Fruit fly (Drosophila melanogaster) whole organism, prepupa: ENCODE measurements around the gene CG14840.

ENCODE experiments used
- Blimp-1 ChIP-seq: fragments of 200-800 bp; sonication (Bioruptor generic); optimal IDR thresholded peaks from 3 replicates; lab custom pipeline; 2017; ENCODE audit warnings: missing biosample characterization, missing genetic modification characterization, mild to moderate bottlenecking, moderate library complexity, missing genetic modification reagents
- CG10631 ChIP-seq: fragments of 200-800 bp; sonication (Bioruptor generic); optimal IDR thresholded peaks from 2 replicates; lab custom pipeline; 2016; ENCODE audit warnings: missing biosample characterization, missing genetic modification characterization
- CG10669 ChIP-seq: fragments of 200-800 bp; sonication (Bioruptor generic); optimal IDR thresholded peaks from 3 replicates; lab custom pipeline; 2018; ENCODE audit warnings: missing biosample characterization, mild to moderate bottlenecking, missing genetic modification characterization, moderate library complexity
- CG11762 ChIP-seq: fragments of 200-800 bp; sonication (Bioruptor generic); optimal IDR thresholded peaks from 3 replicates; lab custom pipeline; 2016; ENCODE audit warnings: missing biosample characterization, missing genetic modification characterization; ENCODE audit not compliant: insufficient read depth
- CG15336 ChIP-seq: fragments of 200-800 bp; sonication (Bioruptor generic); IDR thresholded peaks from 2 replicates; pipeline ENCODE4 v1.3.6; 2022; ENCODE audit warnings: missing biosample characterization, missing genetic modification characterization
- CG3032 ChIP-seq: fragments of 200-800 bp; optimal IDR thresholded peaks from 2 replicates; lab custom pipeline; 2019; ENCODE audit warnings: missing biosample characterization, mild to moderate bottlenecking, missing genetic modification characterization, moderate library complexity
- CG34406 ChIP-seq: fragments of 200-800 bp; sonication (Bioruptor generic); optimal IDR thresholded peaks from 3 replicates; lab custom pipeline; 2016; ENCODE audit warnings: missing biosample characterization, missing genetic modification characterization
- CG3919 ChIP-seq: fragments of 200-800 bp; sonication (Bioruptor generic); optimal IDR thresholded peaks from 3 replicates; lab custom pipeline; 2016; ENCODE audit warnings: missing biosample characterization, missing genetic modification characterization
- CG6163 ChIP-seq: fragments of 200-800 bp; sonication (Bioruptor generic); IDR thresholded peaks from 3 replicates; pipeline ENCODE4 v1.3.6; 2022; ENCODE audit warnings: missing biosample characterization, missing genetic modification characterization
- CG6792 ChIP-seq: fragments of 200-800 bp; sonication (Bioruptor generic); optimal IDR thresholded peaks from 3 replicates; lab custom pipeline; 2016; ENCODE audit warnings: missing biosample characterization, missing genetic modification characterization
- CG6808 ChIP-seq: fragments of 200-800 bp; sonication (Bioruptor generic); optimal IDR thresholded peaks from 3 replicates; lab custom pipeline; 2017; ENCODE audit warnings: missing biosample characterization, missing genetic modification characterization, mild to moderate bottlenecking, moderate library complexity, missing genetic modification reagents
- CG7368 ChIP-seq: fragments of 200-800 bp; sonication (Bioruptor generic); optimal IDR thresholded peaks from 3 replicates; lab custom pipeline; 2016; ENCODE audit warnings: missing biosample characterization, missing genetic modification characterization
- CG8119 ChIP-seq: fragments of 200-800 bp; sonication (Bioruptor generic); IDR thresholded peaks from 3 replicates; pipeline ENCODE4 v1.3.6; 2022; ENCODE audit warnings: missing biosample characterization, missing genetic modification characterization
- CG8319 ChIP-seq: fragments of 200-800 bp; sonication (Bioruptor generic); optimal IDR thresholded peaks from 3 replicates; lab custom pipeline; 2016; ENCODE audit warnings: missing biosample characterization, missing genetic modification characterization
- CG9139 ChIP-seq: fragments of 200-800 bp; sonication (Bioruptor generic); optimal IDR thresholded peaks from 3 replicates; lab custom pipeline; 2017; ENCODE audit warnings: missing biosample characterization, mild to moderate bottlenecking, missing genetic modification characterization
- Eip78C ChIP-seq: fragments of 200-800 bp; sonication (Bioruptor generic); peaks from one replicate; lab custom pipeline; 2016; ENCODE audit warnings: missing biosample characterization, missing genetic modification characterization
- Eip93F ChIP-seq: fragments of 200-800 bp; sonication (Bioruptor generic); optimal IDR thresholded peaks from 2 replicates; lab custom pipeline; 2016; ENCODE audit warnings: missing biosample characterization, mild to moderate bottlenecking, missing genetic modification characterization
- Hr38 ChIP-seq: sonication (Bioruptor generic); optimal IDR thresholded peaks from 2 replicates; lab custom pipeline; 2016; ENCODE audit warnings: missing biosample characterization, missing genetic modification characterization
- Hr39 ChIP-seq: fragments of 200-800 bp; sonication (Bioruptor generic); optimal IDR thresholded peaks from 2 replicates; lab custom pipeline; 2016; ENCODE audit warnings: missing biosample characterization, missing genetic modification characterization
- Hr4 ChIP-seq: fragments of 200-800 bp; sonication (Bioruptor generic); optimal IDR thresholded peaks from 3 replicates; lab custom pipeline; 2016; ENCODE audit warnings: missing biosample characterization, missing genetic modification characterization
- Lpt ChIP-seq: fragments of 200-800 bp; sonication (Bioruptor generic); optimal IDR thresholded peaks from 3 replicates; lab custom pipeline; 2016; ENCODE audit warnings: missing biosample characterization, missing genetic modification characterization
- OdsH ChIP-seq: fragments of 200-800 bp; sonication (Bioruptor generic); optimal IDR thresholded peaks from 3 replicates; lab custom pipeline; 2016; ENCODE audit warnings: missing biosample characterization, missing genetic modification characterization
- Sox102F ChIP-seq: fragments of 200-800 bp; sonication (Bioruptor generic); optimal IDR thresholded peaks from 2 replicates; lab custom pipeline; 2016; ENCODE audit warnings: missing biosample characterization, mild to moderate bottlenecking, missing genetic modification characterization
- Sox15 ChIP-seq: fragments of 200-800 bp; sonication (Bioruptor generic); optimal IDR thresholded peaks from 3 replicates; lab custom pipeline; 2016; ENCODE audit warnings: missing biosample characterization, missing genetic modification characterization
- achi ChIP-seq: fragments of 200-800 bp; sonication (Bioruptor generic); optimal IDR thresholded peaks from 3 replicates; lab custom pipeline; 2016; ENCODE audit warnings: missing biosample characterization, missing genetic modification characterization
- acj6 ChIP-seq: fragments of 200-800 bp; sonication (Bioruptor generic); optimal IDR thresholded peaks from 3 replicates; lab custom pipeline; 2016; ENCODE audit warnings: missing biosample characterization, missing genetic modification characterization
- cyc ChIP-seq: fragments of 200-800 bp; sonication (Bioruptor generic); optimal IDR thresholded peaks from 3 replicates; lab custom pipeline; 2016; ENCODE audit warnings: missing biosample characterization, missing genetic modification characterization
- dsx ChIP-seq: fragments of 200-800 bp; optimal IDR thresholded peaks from 3 replicates; lab custom pipeline; 2019; ENCODE audit warnings: missing biosample characterization, mild to moderate bottlenecking, missing genetic modification characterization, moderate library complexity; ENCODE audit not compliant: poor library complexity, severe bottlenecking
- eg ChIP-seq: fragments of 200-800 bp; sonication (Bioruptor generic); IDR thresholded peaks from 3 replicates; pipeline ENCODE4 v1.3.6; 2022; ENCODE audit warnings: missing biosample characterization, missing genetic modification characterization
- esn ChIP-seq: fragments of 200-800 bp; sonication (Bioruptor generic); optimal IDR thresholded peaks from 2 replicates; lab custom pipeline; 2016; ENCODE audit warnings: missing biosample characterization, mild to moderate bottlenecking, missing genetic modification characterization, moderate library complexity
- fd59A ChIP-seq: fragments of 200-800 bp; sonication (Bioruptor generic); optimal IDR thresholded peaks from 2 replicates; lab custom pipeline; 2017; ENCODE audit warnings: missing biosample characterization, mild to moderate bottlenecking, missing genetic modification characterization, missing genetic modification reagents
- fd85E ChIP-seq: fragments of 200-800 bp; sonication (Bioruptor generic); optimal IDR thresholded peaks from 3 replicates; lab custom pipeline; 2016; ENCODE audit warnings: missing biosample characterization, missing genetic modification characterization
- fkh ChIP-seq: fragments of 200-800 bp; sonication (Bioruptor generic); optimal IDR thresholded peaks from 3 replicates; lab custom pipeline; 2017; ENCODE audit warnings: missing biosample characterization, mild to moderate bottlenecking, missing genetic modification characterization, moderate library complexity
- pdm3 ChIP-seq: fragments of 200-800 bp; sonication (Bioruptor generic); optimal IDR thresholded peaks from 3 replicates; lab custom pipeline; 2016; ENCODE audit warnings: missing biosample characterization, missing genetic modification characterization
- salr ChIP-seq, 2 experiments: fragments of 200-800 bp; sonication (Bioruptor generic); optimal IDR thresholded peaks; 3 replicates each; lab custom pipeline; 2016 to 2018; ENCODE audit warnings: missing biosample characterization in 2 of 2, missing genetic modification characterization in 2 of 2, mild to moderate bottlenecking in 1 of 2
- spab ChIP-seq: fragments of 200-800 bp; sonication (Bioruptor generic); optimal IDR thresholded peaks from 2 replicates; lab custom pipeline; 2017; ENCODE audit warnings: missing biosample characterization, mild to moderate bottlenecking, missing genetic modification characterization, missing genetic modification reagents
- ss ChIP-seq, 2 experiments: fragments of 200-800 bp; sonication (Bioruptor generic); optimal IDR thresholded peaks; 2 replicates in 1 of 2; 3 replicates in 1 of 2; lab custom pipeline; 2017 to 2018; ENCODE audit warnings: mild to moderate bottlenecking in 2 of 2, missing biosample characterization in 2 of 2, missing genetic modification characterization in 2 of 2, moderate library complexity in 1 of 2
- topi ChIP-seq: fragments of 200-800 bp; sonication (Bioruptor generic); optimal IDR thresholded peaks from 3 replicates; lab custom pipeline; 2016; ENCODE audit warnings: missing biosample characterization, missing genetic modification characterization
- vri ChIP-seq: fragments of 200-800 bp; sonication (Bioruptor generic); optimal IDR thresholded peaks from 3 replicates; lab custom pipeline; 2016; ENCODE audit warnings: missing biosample characterization, mild to moderate bottlenecking, missing genetic modification characterization

The CG14840 gene

dm6 chr3R:14308801-14309217 lies 47.8 kb upstream of the CG14840 start, which contains the start of gene Polr2I (continued):
- no peak for TF ChIP-seq Hr39 (GFP tag; lab: Kevin White, UChicago)
- no peak for TF ChIP-seq Hr38 (GFP tag; lab: Kevin White, UChicago)
- no peak for TF ChIP-seq CG10631 (GFP tag; lab: Kevin White, UChicago)
- TF ChIP-seq CG10669 (GFP tag; lab: Kevin White, UChicago): no peak
- no peak for TF ChIP-seq CG8119 (GFP tag; lab: Robert Waterston, UW)
- no peak for TF ChIP-seq CG6163
- TF ChIP-seq Hr4: no peak
- TF ChIP-seq Sox102F (GFP tag; lab: Kevin White, UChicago): no peak
- no peak for TF ChIP-seq pdm3 (GFP tag; lab: Kevin White, UChicago)
- TF ChIP-seq dsx (GFP tag; lab: Kevin White, UChicago): no peak
- no peak for TF ChIP-seq Eip93F (GFP tag; lab: Kevin White, UChicago)
- peak; percentile 15 for TF ChIP-seq CG6792 (GFP tag; lab: Kevin White, UChicago)
- TF ChIP-seq fd85E: no peak
- no peak for TF ChIP-seq ss (GFP tag; optimal IDR thresholded peaks at IDR 0.05; lab: Kevin White, UChicago)
- TF ChIP-seq fkh (GFP tag; lab: Kevin White, UChicago): peak; percentile 68
- TF ChIP-seq vri: no peak
- TF ChIP-seq Lpt (GFP tag; lab: Kevin White, UChicago): no peak
- TF ChIP-seq salr (GFP tag; optimal IDR thresholded peaks at IDR 0.05; lab: Kevin White, UChicago): no peak
- peak; percentile 56 for TF ChIP-seq CG3032 (tag; lab: Kevin White, UChicago)
- peak; percentile 37 for TF ChIP-seq Sox15 (GFP tag; lab: Kevin White, UChicago)
- peak; percentile 33 for TF ChIP-seq CG34406 (GFP tag; lab: Kevin White, UChicago)
- TF ChIP-seq CG9139 (GFP tag; lab: Kevin White, UChicago): no peak
- TF ChIP-seq spab (GFP tag; lab: Kevin White, UChicago): no peak
- TF ChIP-seq CG7368 (GFP tag; lab: Kevin White, UChicago): no peak
- no peak for TF ChIP-seq CG8319
- TF ChIP-seq achi (GFP tag; lab: Kevin White, UChicago): no peak
- peak; percentile 35 for TF ChIP-seq esn (GFP tag; lab: Kevin White, UChicago)

DNA sequence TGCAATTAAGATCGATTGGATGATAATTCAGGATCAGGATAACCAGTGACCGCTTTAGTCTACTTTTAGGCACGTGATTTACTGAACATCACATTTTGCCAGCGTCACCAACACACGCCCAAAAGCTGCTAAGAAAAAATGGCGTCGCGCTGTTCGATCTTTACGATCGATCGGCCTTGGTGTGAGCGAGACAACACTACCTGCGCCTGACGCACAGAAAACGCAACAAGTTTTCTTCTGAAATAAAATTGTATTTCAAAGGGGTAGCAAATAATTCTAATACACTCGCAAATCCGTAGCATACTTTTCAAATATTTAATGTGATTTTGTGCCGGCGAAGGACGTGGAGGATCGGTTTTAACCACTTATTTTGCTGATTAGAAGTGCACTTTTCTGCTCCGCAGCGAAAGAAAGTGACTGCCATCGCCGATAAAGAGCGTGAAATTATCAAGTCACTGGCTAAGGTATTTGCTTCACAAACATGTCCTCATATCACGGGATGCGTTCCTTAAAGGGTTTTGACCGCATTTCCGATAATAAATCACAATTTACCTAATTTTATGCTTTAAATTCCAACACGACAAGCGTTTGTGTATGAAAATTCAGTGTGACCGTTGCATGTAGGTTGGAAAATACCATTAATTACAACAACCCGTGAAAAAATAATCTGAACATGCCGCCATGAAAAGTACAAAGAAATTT lies 47.1 kb upstream of the CG14840 start:
- no peak for TF ChIP-seq CG6792 (GFP tag; lab: Kevin White, UChicago)
- peak; percentile 28 for TF ChIP-seq Eip78C (GFP tag; lab: Kevin White, UChicago)
- TF ChIP-seq esn (GFP tag; lab: Kevin White, UChicago): peak; percentile 27
- TF ChIP-seq dsx (GFP tag; lab: Kevin White, UChicago): peak; percentile 23
- TF ChIP-seq salr (GFP tag; optimal IDR thresholded peaks at IDR 0.05; lab: Kevin White, UChicago): peak in 1 of 2 experiments; percentile 13
- TF ChIP-seq pdm3 (GFP tag; lab: Kevin White, UChicago): no peak
- TF ChIP-seq Sox15 (GFP tag; lab: Kevin White, UChicago): no peak
- TF ChIP-seq, all 60 proteins: peak for 4

DNA sequence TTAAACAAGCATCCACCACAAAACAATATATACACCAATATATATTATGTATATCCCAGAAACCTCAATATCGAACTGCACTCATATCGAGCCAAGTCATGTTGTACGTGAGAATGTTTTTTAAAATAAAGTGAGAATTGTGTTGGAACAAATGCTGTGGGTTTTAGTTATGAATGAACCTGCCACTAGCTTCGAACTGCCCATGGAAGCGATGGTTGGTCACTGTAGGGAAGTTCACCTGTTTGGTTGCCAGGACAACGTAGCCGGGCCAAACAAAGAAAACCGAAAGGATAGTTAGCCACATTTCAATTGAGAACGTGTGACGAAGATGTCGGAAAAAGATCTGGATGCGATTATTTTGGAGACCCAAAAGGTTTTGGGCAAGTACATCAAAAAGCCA lies 41.1 kb upstream of the CG14840 start, which contains the start of gene IFT54:
Gene IFT54, plus strand, starts transcription at position 301 of the 400 bp plus-strand sequence.
- TF ChIP-seq acj6 (GFP tag; lab: Kevin White, UChicago): no peak
- no peak for TF ChIP-seq OdsH
- TF ChIP-seq cyc (GFP tag; lab: Kevin White, UChicago): no peak
- no peak for TF ChIP-seq Hr38 (GFP tag; lab: Kevin White, UChicago)
- no peak for TF ChIP-seq eg (GFP tag; lab: Robert Waterston, UW)
- no peak for TF ChIP-seq topi (GFP tag; lab: Kevin White, UChicago)
- TF ChIP-seq CG15336 (GFP tag; lab: Robert Waterston, UW): no peak
- no peak for TF ChIP-seq CG6808 (GFP tag; lab: Kevin White, UChicago)
- no peak for TF ChIP-seq Lpt (GFP tag; lab: Kevin White, UChicago)
- TF ChIP-seq CG3919 (GFP tag; lab: Kevin White, UChicago): no peak
- TF ChIP-seq fd85E: no peak
- TF ChIP-seq Sox15 (GFP tag; lab: Kevin White, UChicago): no peak
- no peak for TF ChIP-seq fd59A
- TF ChIP-seq CG6792 (GFP tag; lab: Kevin White, UChicago): no peak
- TF ChIP-seq pdm3 (GFP tag; lab: Kevin White, UChicago): no peak
- no peak for TF ChIP-seq CG11762 (GFP tag; lab: Kevin White, UChicago)
- no peak for TF ChIP-seq Blimp-1 (GFP tag; lab: Kevin White, UChicago)
- TF ChIP-seq Hr39 (GFP tag; lab: Kevin White, UChicago): no peak
